Worm (Caenorhabditis elegans): ENCODE measurements around the gene dhgd-1.

- TF ChIP-seq W03F9.2 (tag; optimal IDR thresholded peaks at IDR 0.05) = no peak
- TF ChIP-seq dao-5 (tag; optimal IDR thresholded peaks at IDR 0.05) = no peak
Measured at ce11 chrII:11495307-11495706, 56.6 kb downstream of the dhgd-1 start, which contains the start of the genes ooc-3 and B0334.4.
